Worm (Caenorhabditis elegans) whole organism, early embryonic: ENCODE results near the gene C29E4.17.

Experiments
- B0310.2 ChIP-seq: sonication (generic microtip); optimal IDR thresholded peaks from 2 replicates; lab custom pipeline; 2016; ENCODE audit warnings: mild to moderate bottlenecking, missing genetic modification characterization, missing compliant biosample characterization
- F13C5.2 ChIP-seq: sonication (generic microtip); optimal IDR thresholded peaks from 2 replicates; lab custom pipeline; 2017; ENCODE audit warnings: mild to moderate bottlenecking, missing genetic modification characterization, inconsistent platforms, missing compliant biosample characterization
- aly-1 ChIP-seq: sonication (generic microtip); optimal IDR thresholded peaks from 2 replicates; lab custom pipeline; 2016; ENCODE audit warnings: missing genetic modification characterization, missing compliant biosample characterization
- ama-1 ChIP-seq: fragments of 150-350 bp; optimal IDR thresholded peaks from 2 replicates; lab custom pipeline; 2014
- ceh-13 ChIP-seq: fragments of 200-800 bp; sonication (Bioruptor generic); optimal IDR thresholded peaks from 2 replicates; lab custom pipeline; 2018; ENCODE audit warnings: mild to moderate bottlenecking, missing genetic modification characterization, missing compliant biosample characterization
- ceh-36 ChIP-seq: sonication (generic microtip); optimal IDR thresholded peaks from 2 replicates; lab custom pipeline; 2016; ENCODE audit warnings: missing genetic modification characterization, inconsistent platforms, missing compliant biosample characterization
- ets-7 ChIP-seq: sonication (generic microtip); optimal IDR thresholded peaks from 2 replicates; lab custom pipeline; 2016; ENCODE audit warnings: missing genotype, missing genetic modification characterization, missing compliant biosample characterization
- flt-1 ChIP-seq: fragments of 200-800 bp; sonication (Bioruptor generic); IDR thresholded peaks from 2 replicates; pipeline ENCODE4 v1.3.6; 2022; ENCODE audit warnings: missing genetic modification characterization, missing compliant biosample characterization
- hmbx-1 ChIP-seq: sonication (generic microtip); optimal IDR thresholded peaks from 2 replicates; lab custom pipeline; 2016; ENCODE audit warnings: mild to moderate bottlenecking, missing genetic modification characterization, missing compliant biosample characterization
- hmg-4 ChIP-seq: fragments of 200-800 bp; sonication (Bioruptor generic); optimal IDR thresholded peaks from 2 replicates; lab custom pipeline; 2018; ENCODE audit warnings: mild to moderate bottlenecking, missing genetic modification characterization, missing compliant biosample characterization
- hnd-1 ChIP-seq: sonication (generic microtip); optimal IDR thresholded peaks from 2 replicates; lab custom pipeline; 2016; ENCODE audit warnings: missing genetic modification characterization, missing compliant biosample characterization
- pes-1 ChIP-seq: fragments of 200-800 bp; sonication (Bioruptor generic); IDR thresholded peaks from 2 replicates; pipeline ENCODE4 v1.3.6; 2022; ENCODE audit warnings: missing genetic modification reagents, missing genetic modification characterization, missing compliant biosample characterization
- scrt-1 ChIP-seq: fragments of 200-800 bp; sonication (Bioruptor generic); IDR thresholded peaks from 2 replicates; pipeline ENCODE4 v1.3.6; 2022; ENCODE audit warnings: missing genetic modification characterization, missing compliant biosample characterization
- sea-1 ChIP-seq: fragments of 200-800 bp; sonication (Bioruptor generic); conservative IDR thresholded peaks from 2 replicates; pipeline ENCODE4 v1.3.6; 2022; ENCODE audit warnings: missing genetic modification characterization, missing compliant biosample characterization
- tbx-11 ChIP-seq: fragments of 200-800 bp; sonication (Bioruptor generic); IDR thresholded peaks from 2 replicates; pipeline ENCODE4 v1.3.6; 2022; ENCODE audit warnings: missing genetic modification characterization, missing compliant biosample characterization
- tbx-37 ChIP-seq: fragments of 200-800 bp; sonication (Bioruptor generic); conservative IDR thresholded peaks from 2 replicates; pipeline ENCODE4 v1.3.6; 2022; ENCODE audit warnings: missing genetic modification reagents, missing genetic modification characterization, missing compliant biosample characterization
- tra-4 ChIP-seq: sonication (generic microtip); optimal IDR thresholded peaks from 2 replicates; lab custom pipeline; 2017; ENCODE audit warnings: missing genetic modification characterization, missing compliant biosample characterization

Gene C29E4.17

ce11 chrIII:7922207-7922606 lies at the start of gene C29E4.17:
TSS of gene C29E4.17 (plus strand) at chrIII:7922507.
- TF ChIP-seq B0310.2 (tag; lab: Kevin White, UChicago), result no peak
- TF ChIP-seq hmbx-1 (tag; lab: Kevin White, UChicago), result no peak
- TF ChIP-seq flt-1 (GFP tag; lab: Robert Waterston, UW), result no peak
- TF ChIP-seq sea-1, result no peak
- TF ChIP-seq ets-7 (tag; lab: Kevin White, UChicago), result no peak
- no peak for TF ChIP-seq tbx-11
- no peak for TF ChIP-seq ama-1 (lab: Kevin White, UChicago)
- TF ChIP-seq pes-1 (GFP tag; lab: Robert Waterston, UW), result no peak
- TF ChIP-seq ceh-13 (GFP tag; lab: Kevin White, UChicago), result no peak

DNA sequence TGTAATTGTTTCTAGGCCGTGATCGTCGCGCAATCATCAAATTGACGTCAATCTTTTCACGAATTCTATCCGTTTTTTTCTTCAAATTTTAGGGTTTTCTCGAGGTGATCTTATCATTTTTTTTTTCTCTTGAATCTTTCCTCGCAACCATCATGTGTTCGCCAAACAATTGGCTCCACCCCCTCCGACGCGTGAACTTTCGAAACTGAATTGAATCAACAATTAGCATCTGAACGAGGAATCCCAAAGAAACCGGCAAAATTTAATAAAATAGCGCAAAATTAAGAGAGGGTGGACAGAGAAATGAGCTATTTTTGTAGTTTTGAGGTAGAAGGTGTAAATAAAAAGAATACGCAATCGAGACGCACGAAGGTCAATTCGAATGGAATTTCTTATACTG lies 49.5 kb upstream of the C29E4.17 start:
- TF ChIP-seq hnd-1 (tag; lab: Kevin White, UChicago) (no peak), pes-1 (GFP tag; lab: Robert Waterston, UW) (no peak), flt-1 (GFP tag; lab: Robert Waterston, UW) (no peak), hmg-4 (GFP tag; lab: Kevin White, UChicago) (no peak), ceh-36 (tag; lab: Kevin White, UChicago) (no peak)

DNA sequence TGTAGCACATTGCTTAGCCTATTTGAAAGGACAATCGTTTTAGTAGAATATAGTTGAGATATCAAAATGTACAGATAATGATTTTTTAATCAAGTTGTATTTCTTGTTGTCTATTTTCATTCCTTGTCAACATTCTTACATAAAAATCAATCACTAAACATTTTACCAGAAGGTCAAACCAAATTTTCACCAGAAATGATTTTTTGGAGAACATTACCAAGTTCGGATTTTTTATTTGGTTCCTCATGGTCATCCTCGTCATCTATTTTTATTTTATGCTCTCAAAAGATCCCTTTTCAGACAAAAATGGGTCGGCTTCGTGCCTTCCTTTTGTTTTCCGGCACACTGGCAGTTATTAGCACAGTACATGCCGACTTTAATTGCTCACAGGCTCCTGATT lies 48.8 kb upstream of the C29E4.17 start, which contains the start of gene tyr-1:
Gene tyr-1, plus strand, starts transcription at position 301 of the 400 bp plus-strand sequence.
- no peak for TF ChIP-seq pes-1 (GFP tag; lab: Robert Waterston, UW)
- no peak for TF ChIP-seq ama-1 (lab: Kevin White, UChicago)
- TF ChIP-seq aly-1 (tag; lab: Kevin White, UChicago), result no peak
- TF ChIP-seq tbx-11, result no peak
- no peak for TF ChIP-seq ceh-36 (tag; lab: Kevin White, UChicago)
- TF ChIP-seq sea-1, result no peak
- no peak for TF ChIP-seq F13C5.2 (tag; lab: Kevin White, UChicago)
- no peak for TF ChIP-seq tra-4 (tag; lab: Kevin White, UChicago)
- no peak for TF ChIP-seq tbx-37
- TF ChIP-seq B0310.2 (tag; lab: Kevin White, UChicago), result no peak
- TF ChIP-seq scrt-1 (GFP tag; lab: Robert Waterston, UW), result no peak
- TF ChIP-seq hmbx-1 (tag; lab: Kevin White, UChicago), result no peak
- TF ChIP-seq ceh-13 (GFP tag; lab: Kevin White, UChicago), result no peak
- TF ChIP-seq flt-1 (GFP tag; lab: Robert Waterston, UW), result no peak
- no peak for TF ChIP-seq ets-7 (tag; lab: Kevin White, UChicago)
- TF ChIP-seq hmg-4 (GFP tag; lab: Kevin White, UChicago), result no peak
- no peak for TF ChIP-seq hnd-1 (tag; lab: Kevin White, UChicago)

ce11 chrIII:7877090-7877489 lies 45.2 kb upstream of the C29E4.17 start:
- TF ChIP-seq ama-1 (lab: Kevin White, UChicago), result no peak
- TF ChIP-seq hmbx-1 (tag; lab: Kevin White, UChicago), result no peak
- no peak for TF ChIP-seq ceh-36 (tag; lab: Kevin White, UChicago)
- no peak for TF ChIP-seq flt-1 (GFP tag; lab: Robert Waterston, UW)
- no peak for TF ChIP-seq B0310.2 (tag; lab: Kevin White, UChicago)
- TF ChIP-seq aly-1 (tag; lab: Kevin White, UChicago), result no peak
- no peak for TF ChIP-seq sea-1
- TF ChIP-seq hnd-1 (tag; lab: Kevin White, UChicago), result no peak
- no peak for TF ChIP-seq tbx-11
- no peak for TF ChIP-seq pes-1 (GFP tag; lab: Robert Waterston, UW)
- no peak for TF ChIP-seq F13C5.2 (tag; lab: Kevin White, UChicago)
- TF ChIP-seq ets-7 (tag; lab: Kevin White, UChicago), result no peak
- no peak for TF ChIP-seq tbx-37
- TF ChIP-seq ceh-13 (GFP tag; lab: Kevin White, UChicago), result no peak
- no peak for TF ChIP-seq tra-4 (tag; lab: Kevin White, UChicago)

DNA sequence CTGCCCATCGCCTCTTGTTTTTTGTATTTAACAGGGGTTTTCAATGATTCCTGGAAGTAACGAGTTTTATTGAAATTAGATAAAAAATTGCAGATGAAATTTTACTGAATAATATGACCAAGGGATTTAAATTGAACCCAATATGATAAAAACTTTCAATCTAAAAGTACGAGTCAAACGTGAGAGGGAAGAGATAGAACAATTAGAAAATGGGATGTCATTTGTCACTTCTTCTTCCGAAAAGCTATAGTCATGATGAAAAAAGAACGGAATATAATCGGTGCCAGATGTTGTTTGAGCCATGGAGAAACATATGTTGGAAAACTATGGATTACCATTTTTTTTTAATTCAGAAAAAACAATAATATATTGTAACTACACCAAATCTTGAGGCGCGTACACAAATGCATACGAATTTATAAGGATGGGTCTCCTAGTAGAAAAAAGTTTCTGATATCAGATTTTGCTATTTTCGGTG lies 43.4 kb upstream of the C29E4.17 start, which contains the start of gene sup-18:
Gene sup-18, minus strand, starts transcription at position 51 of the 478 bp plus-strand sequence.
- TF ChIP-seq hmg-4 (GFP tag; lab: Kevin White, UChicago), result no peak
- no peak for TF ChIP-seq scrt-1 (GFP tag; lab: Robert Waterston, UW)
- TF ChIP-seq ceh-13 (GFP tag; lab: Kevin White, UChicago), result no peak
- no peak for TF ChIP-seq hnd-1 (tag; lab: Kevin White, UChicago)
- no peak for TF ChIP-seq tra-4 (tag; lab: Kevin White, UChicago)
- TF ChIP-seq sea-1, result no peak
- no peak for TF ChIP-seq aly-1 (tag; lab: Kevin White, UChicago)
- no peak for TF ChIP-seq pes-1 (GFP tag; lab: Robert Waterston, UW)
- TF ChIP-seq ets-7 (tag; lab: Kevin White, UChicago), result no peak
- TF ChIP-seq tbx-11, result no peak
- no peak for TF ChIP-seq tbx-37
- TF ChIP-seq flt-1 (GFP tag; lab: Robert Waterston, UW), result no peak
- TF ChIP-seq ceh-36 (tag; lab: Kevin White, UChicago), result no peak
- no peak for TF ChIP-seq B0310.2 (tag; lab: Kevin White, UChicago)
- TF ChIP-seq F13C5.2 (tag; lab: Kevin White, UChicago), result no peak
- TF ChIP-seq hmbx-1 (tag; lab: Kevin White, UChicago), result no peak
- TF ChIP-seq ama-1 (lab: Kevin White, UChicago), result no peak

- TF ChIP-seq sea-1 (no peak), scrt-1 (GFP tag; lab: Robert Waterston, UW) (no peak), ceh-13 (GFP tag; lab: Kevin White, UChicago) (no peak), tbx-11 (no peak), ama-1 (lab: Kevin White, UChicago) (no peak), hnd-1 (tag; lab: Kevin White, UChicago) (no peak), pes-1 (GFP tag; lab: Robert Waterston, UW) (no peak), aly-1 (tag; lab: Kevin White, UChicago) (no peak), ets-7 (tag; lab: Kevin White, UChicago) (no peak)
Measured at ce11 chrIII:7880132-7880715, 42.1 kb upstream of the C29E4.17 start.

- no peak for TF ChIP-seq tbx-37
- no peak for TF ChIP-seq ets-7 (tag; lab: Kevin White, UChicago)
- no peak for TF ChIP-seq hmbx-1 (tag; lab: Kevin White, UChicago)
- TF ChIP-seq flt-1 (GFP tag; lab: Robert Waterston, UW), result no peak
- no peak for TF ChIP-seq tra-4 (tag; lab: Kevin White, UChicago)
- no peak for TF ChIP-seq aly-1 (tag; lab: Kevin White, UChicago)
- TF ChIP-seq pes-1 (GFP tag; lab: Robert Waterston, UW), result no peak
- TF ChIP-seq hmg-4 (GFP tag; lab: Kevin White, UChicago), result no peak
- no peak for TF ChIP-seq B0310.2 (tag; lab: Kevin White, UChicago)
- no peak for TF ChIP-seq ceh-13 (GFP tag; lab: Kevin White, UChicago)
- TF ChIP-seq scrt-1 (GFP tag; lab: Robert Waterston, UW), result no peak
- TF ChIP-seq ama-1 (lab: Kevin White, UChicago), result no peak
- TF ChIP-seq hnd-1 (tag; lab: Kevin White, UChicago), result no peak
- TF ChIP-seq ceh-36 (tag; lab: Kevin White, UChicago), result no peak
- TF ChIP-seq sea-1, result no peak
- TF ChIP-seq F13C5.2 (tag; lab: Kevin White, UChicago), result no peak
- no peak for TF ChIP-seq tbx-11
Measured at ce11 chrIII:7882900-7883299, 39.4 kb upstream of the C29E4.17 start, which contains the start of gene ZK688.9. TSS of gene ZK688.9 (minus strand) at chrIII:7883000.
